Fruit fly (Drosophila melanogaster): ENCODE data around the gene CG13919.

Gene CG13919

dm6 chr3L:1644920-1645567 is at the start of gene CG13919, which contains the start of gene alphaCOP (continued):
- TF ChIP-seq zfh2 (GFP tag; optimal IDR thresholded peaks at IDR 0.05), result peak; percentile 93
- TF ChIP-seq NFAT (GFP tag; IDR thresholded peaks at IDR 0.05), result peak; percentile 96
- peak; percentile 83 for TF ChIP-seq CG10431 (GFP tag; optimal IDR thresholded peaks at IDR 0.05)
- peak; percentile 88 for TF ChIP-seq dati (GFP tag; IDR thresholded peaks at IDR 0.05)
- TF ChIP-seq tll (GFP tag; optimal IDR thresholded peaks at IDR 0.05), result peak in 1 of 2 experiments; percentile 62
- peak; percentile 99 for TF ChIP-seq CG17385 (GFP tag; optimal IDR thresholded peaks at IDR 0.05)
- peak; percentile 56; the same call in 2 of the 3 replicates for TF ChIP-seq sr (GFP tag; IDR thresholded peaks at IDR 0.05)
- TF ChIP-seq CG18619 (GFP tag; optimal IDR thresholded peaks at IDR 0.05), result peak; percentile 94
- no peak for TF ChIP-seq chinmo (GFP tag; IDR thresholded peaks at IDR 0.05; ENCODE audit: partially characterized antibody)
- peak; percentile 43; the same call in 1 of the 3 replicates for TF ChIP-seq knrl (GFP tag; IDR thresholded peaks at IDR 0.05; ENCODE audit: partially characterized antibody)
- TF ChIP-seq pnt (GFP tag; optimal IDR thresholded peaks at IDR 0.05), result peak; percentile 89
- no peak for TF ChIP-seq nerfin-2 (GFP tag; IDR thresholded peaks at IDR 0.05; ENCODE audit: partially characterized antibody)
- TF ChIP-seq CG2889 (GFP tag; IDR thresholded peaks at IDR 0.05), result peak; percentile 98
- peak; percentile 96 for TF ChIP-seq NfI (GFP tag; optimal IDR thresholded peaks at IDR 0.05)
- peak; percentile 74 for TF ChIP-seq Hey (tag; optimal IDR thresholded peaks at IDR 0.05)
- TF ChIP-seq btn (GFP tag; optimal IDR thresholded peaks at IDR 0.05), result peak; percentile 56
- TF ChIP-seq jing (GFP tag; optimal IDR thresholded peaks at IDR 0.05), result peak; percentile 90
- TF ChIP-seq nau (GFP tag; optimal IDR thresholded peaks at IDR 0.05), result no peak
- peak in 1 of 2 experiments; percentile 93 for TF ChIP-seq Hr78 (GFP tag; optimal IDR thresholded peaks at IDR 0.05)
- peak; percentile 75 for TF ChIP-seq CG6813 (GFP tag; optimal IDR thresholded peaks at IDR 0.05)
- TF ChIP-seq zen2 (GFP tag; IDR thresholded peaks at IDR 0.05; ENCODE audit: partially characterized antibody), result no peak
- TF ChIP-seq CG30431 (GFP tag; optimal IDR thresholded peaks at IDR 0.05), result peak; percentile 93
- peak; percentile 98 for TF ChIP-seq Awh (GFP tag; IDR thresholded peaks at IDR 0.05)
- peak; percentile 56 for TF ChIP-seq CG4282 (GFP tag; optimal IDR thresholded peaks at IDR 0.05)
- TF ChIP-seq gfzf (GFP tag; optimal IDR thresholded peaks at IDR 0.05), result peak; percentile 24
- TF ChIP-seq CG34422 (GFP tag; IDR thresholded peaks at IDR 0.05), result peak; percentile 99
- TF ChIP-seq pum (GFP tag; optimal IDR thresholded peaks at IDR 0.05), result peak; percentile 91
- TF ChIP-seq CG7745 (tag; optimal IDR thresholded peaks at IDR 0.05), result peak; percentile 74
- TF ChIP-seq CG11093 (GFP tag; IDR thresholded peaks at IDR 0.05), result peak; percentile 97
- TF ChIP-seq Hr51 (GFP tag; optimal IDR thresholded peaks at IDR 0.05), result peak; percentile 93 to 97
- TF ChIP-seq ci (GFP tag; IDR thresholded peaks at IDR 0.05), result peak; percentile 97
- peak; percentile 86 for TF ChIP-seq Hmx (GFP tag; optimal IDR thresholded peaks at IDR 0.05)
- peak; percentile 96 for TF ChIP-seq grau (tag; optimal IDR thresholded peaks at IDR 0.05)
- peak; percentile 96 for TF ChIP-seq E2f1 (GFP tag; IDR thresholded peaks at IDR 0.05)
- TF ChIP-seq Mes4 (GFP tag; optimal IDR thresholded peaks at IDR 0.05), result peak; percentile 89
- TF ChIP-seq CG2120 (GFP tag; optimal IDR thresholded peaks at IDR 0.05), result peak; percentile 98
- peak; percentile 87 for TF ChIP-seq Gsc (GFP tag; IDR thresholded peaks at IDR 0.05)
- peak; percentile 92 for TF ChIP-seq nom (GFP tag; optimal IDR thresholded peaks at IDR 0.05)
- TF ChIP-seq kah (GFP tag; optimal IDR thresholded peaks at IDR 0.05), result peak; percentile 83
- peak; percentile 95 for TF ChIP-seq CG15601 (tag; optimal IDR thresholded peaks at IDR 0.05)
- peak; percentile 95 for TF ChIP-seq CrebB (tag; optimal IDR thresholded peaks at IDR 0.05)
- TF ChIP-seq her (GFP tag; optimal IDR thresholded peaks at IDR 0.05), result peak; percentile 69
- TF ChIP-seq dan (GFP tag; IDR thresholded peaks at IDR 0.05), result peak; percentile 57; the same call in 1 of the 2 replicates
- TF ChIP-seq Usf (GFP tag; optimal IDR thresholded peaks at IDR 0.05), result peak; percentile 89
- peak; percentile 94 for TF ChIP-seq CG4854 (GFP tag; optimal IDR thresholded peaks at IDR 0.05)
- peak; percentile 98 for TF ChIP-seq CG3847 (GFP tag; IDR thresholded peaks at IDR 0.05)
- TF ChIP-seq ham (GFP tag; IDR thresholded peaks at IDR 0.05), result peak; percentile 92
- peak; percentile 85 for TF ChIP-seq Atf3 (GFP tag; optimal IDR thresholded peaks at IDR 0.05)
- peak; percentile 85; the same call in 1 of the 2 replicates for TF ChIP-seq ranshi (GFP tag; IDR thresholded peaks at IDR 0.05)
